Fruit fly (Drosophila melanogaster): Measurements from ENCODE around the gene kipf.
A peak's percentile ranks its signal among the peaks of the same experiment; 100 is the strongest.

The kipf gene

dm6 chr3R:7886859-7887190 lies 26.8 kb upstream of the kipf start, which contains the start of gene ArgRS-m (continued):
- TF ChIP-seq CG17186 (GFP tag; optimal IDR thresholded peaks at IDR 0.05) (peak; percentile 96), CG12104 (GFP tag; optimal IDR thresholded peaks at IDR 0.05) (no peak), chn (GFP tag; optimal IDR thresholded peaks at IDR 0.05) (peak; percentile 20), pzg (GFP tag; optimal IDR thresholded peaks at IDR 0.05) (peak; percentile 83), Side (GFP tag; optimal IDR thresholded peaks at IDR 0.05) (peak; percentile 41), dmrt11E (tag; optimal IDR thresholded peaks at IDR 0.05) (no peak), ftz-f1 (GFP tag; optimal IDR thresholded peaks at IDR 0.05) (peak; percentile 21), CG8944 (GFP tag; optimal IDR thresholded peaks at IDR 0.05) (peak; percentile 45), CG10565 (GFP tag; optimal IDR thresholded peaks at IDR 0.05) (no peak), sc (optimal IDR thresholded peaks at IDR 0.05) (no peak), sc (GFP tag; optimal IDR thresholded peaks at IDR 0.05) (no peak), CG17359 (tag; optimal IDR thresholded peaks at IDR 0.05) (peak; percentile 30), br (optimal IDR thresholded peaks at IDR 0.05) (no peak), stc (GFP tag; IDR thresholded peaks at IDR 0.05) (peak; percentile 6; the same call in 1 of the 2 replicates), CG15696 (tag; optimal IDR thresholded peaks at IDR 0.05) (no peak), CG10147 (GFP tag; optimal IDR thresholded peaks at IDR 0.05) (peak; percentile 30), nmo (GFP tag; optimal IDR thresholded peaks at IDR 0.05) (peak; percentile 69), CkIIα-i1 (GFP tag; IDR thresholded peaks at IDR 0.05) (no peak), CG34224 (GFP tag; IDR thresholded peaks at IDR 0.05; ENCODE audit: partially characterized antibody) (no peak; the same call in 2 of the 3 replicates), CG6854 (GFP tag; optimal IDR thresholded peaks at IDR 0.05) (peak; percentile 32), bcd (GFP tag; optimal IDR thresholded peaks at IDR 0.05) (peak; percentile 45), Abd-B (GFP tag; optimal IDR thresholded peaks at IDR 0.05) (peak; percentile 17), kni (GFP tag; optimal IDR thresholded peaks at IDR 0.05) (no peak), CG4360 (GFP tag; IDR thresholded peaks at IDR 0.05) (no peak), CG7745 (tag; optimal IDR thresholded peaks at IDR 0.05) (no peak), CG17385 (GFP tag; optimal IDR thresholded peaks at IDR 0.05) (peak; percentile 13), CG2889 (GFP tag; IDR thresholded peaks at IDR 0.05) (0 out of 3 replicates have a peak, but pooled peaks have one; percentile 14), hbn (GFP tag; IDR thresholded peaks at IDR 0.05; ENCODE audit: partially characterized antibody) (no peak), bigmax (GFP tag; optimal IDR thresholded peaks at IDR 0.05) (peak; percentile 88), CG10431 (GFP tag; optimal IDR thresholded peaks at IDR 0.05) (peak; percentile 86), CG15073 (GFP tag; optimal IDR thresholded peaks at IDR 0.05) (no peak), Ets97D (GFP tag; optimal IDR thresholded peaks at IDR 0.05) (peak; percentile 63), gfzf (GFP tag; optimal IDR thresholded peaks at IDR 0.05) (peak; percentile 83), gsb-n (tag; optimal IDR thresholded peaks at IDR 0.05) (peak; percentile 81), Asciz (GFP tag; optimal IDR thresholded peaks at IDR 0.05) (no peak), Med (GFP tag) (peak; percentile 95), wek (GFP tag; optimal IDR thresholded peaks at IDR 0.05) (no peak), CG30020 (tag; optimal IDR thresholded peaks at IDR 0.05) (peak; percentile 8), hb (GFP tag; IDR thresholded peaks at IDR 0.05; ENCODE audit: partially characterized antibody) (no peak), amos (GFP tag; IDR thresholded peaks at IDR 0.05; ENCODE audit: partially characterized antibody) (no peak; the same call in 1 of the 2 replicates), D (optimal IDR thresholded peaks at IDR 0.05) (no peak), D (GFP tag; optimal IDR thresholded peaks at IDR 0.05) (no peak), kah (GFP tag; optimal IDR thresholded peaks at IDR 0.05) (no peak), cg (GFP tag; optimal IDR thresholded peaks at IDR 0.05) (no peak), mirr (GFP tag; optimal IDR thresholded peaks at IDR 0.05) (no peak), Hr78 (GFP tag; optimal IDR thresholded peaks at IDR 0.05) (no peak), sens (GFP tag) (peak; percentile 81), gt (GFP tag; IDR thresholded peaks at IDR 0.05) (no peak), CG31365 (tag; optimal IDR thresholded peaks at IDR 0.05) (no peak), Jarid2 (GFP tag; optimal IDR thresholded peaks at IDR 0.05) (no peak), trem (tag; optimal IDR thresholded peaks at IDR 0.05) (peak; percentile 79)
